Fruit fly (Drosophila melanogaster): ENCODE measurements around the gene CG32576.

Gene CG32576

dm6 chrX:16325472-16325871 lies 37.1 kb upstream of the CG32576 start, which contains the start of gene CalpC (continued):
- no peak for TF ChIP-seq repo (GFP tag; optimal IDR thresholded peaks at IDR 0.05)
- TF ChIP-seq Oaz (GFP tag; IDR thresholded peaks at IDR 0.05): no peak
- no peak for TF ChIP-seq pros (GFP tag; optimal IDR thresholded peaks at IDR 0.05)
- TF ChIP-seq nerfin-1 (tag; optimal IDR thresholded peaks at IDR 0.05): no peak
- peak; percentile 17; the same call in 1 of the 2 replicates for TF ChIP-seq MBD-R2 (GFP tag; IDR thresholded peaks at IDR 0.05)
- no peak for TF ChIP-seq CG13894 (tag; optimal IDR thresholded peaks at IDR 0.05)
- TF ChIP-seq phol (tag; optimal IDR thresholded peaks at IDR 0.05): peak; percentile 29
- TF ChIP-seq jumu (GFP tag; optimal IDR thresholded peaks at IDR 0.05): no peak
- 0 out of 3 replicates have a peak, but pooled peaks have one; percentile 21 for TF ChIP-seq knrl (GFP tag; IDR thresholded peaks at IDR 0.05; ENCODE audit: partially characterized antibody)
- no peak for TF ChIP-seq Gug (GFP tag; IDR thresholded peaks at IDR 0.05)
- no peak for TF ChIP-seq Hand (GFP tag; optimal IDR thresholded peaks at IDR 0.05)
- TF ChIP-seq CG3065 (GFP tag; optimal IDR thresholded peaks at IDR 0.05): no peak
- TF ChIP-seq CG13624 (GFP tag; optimal IDR thresholded peaks at IDR 0.05): no peak
- TF ChIP-seq cwo (GFP tag; optimal IDR thresholded peaks at IDR 0.05): no peak
- no peak for TF ChIP-seq sob (GFP tag; IDR thresholded peaks at IDR 0.05)
- peak; percentile 17 for TF ChIP-seq Sry-δ (GFP tag; optimal IDR thresholded peaks at IDR 0.05)
- TF ChIP-seq ERR (GFP tag; optimal IDR thresholded peaks at IDR 0.05): no peak
- no peak for TF ChIP-seq CG4730 (GFP tag; IDR thresholded peaks at IDR 0.05)
- TF ChIP-seq hb (GFP tag; IDR thresholded peaks at IDR 0.05; ENCODE audit: partially characterized antibody): no peak
- TF ChIP-seq CG2129 (GFP tag; IDR thresholded peaks at IDR 0.05; ENCODE audit: partially characterized antibody): no peak
- TF ChIP-seq ac (GFP tag; optimal IDR thresholded peaks at IDR 0.05): no peak
- TF ChIP-seq row (GFP tag; IDR thresholded peaks at IDR 0.05): no peak
- TF ChIP-seq wor (GFP tag; IDR thresholded peaks at IDR 0.05): no peak
- TF ChIP-seq CG2202 (tag; optimal IDR thresholded peaks at IDR 0.05): no peak
- no peak for TF ChIP-seq Trl (optimal IDR thresholded peaks at IDR 0.05)
- no peak for TF ChIP-seq Trl (GFP tag; optimal IDR thresholded peaks at IDR 0.05)
- TF ChIP-seq CG30020 (tag; optimal IDR thresholded peaks at IDR 0.05): peak; percentile 9
- TF ChIP-seq CHES-1-like (GFP tag; optimal IDR thresholded peaks at IDR 0.05): no peak
- TF ChIP-seq CG30403 (GFP tag; optimal IDR thresholded peaks at IDR 0.05): no peak
- no peak for TF ChIP-seq sug (tag; optimal IDR thresholded peaks at IDR 0.05)
- no peak for TF ChIP-seq CG8359 (GFP tag; optimal IDR thresholded peaks at IDR 0.05; ENCODE audit: borderline replicate concordance)
- TF ChIP-seq Sox102F (GFP tag; optimal IDR thresholded peaks at IDR 0.05): no peak
- TF ChIP-seq Bteb2 (GFP tag; optimal IDR thresholded peaks at IDR 0.05): no peak
- TF ChIP-seq CG8944 (GFP tag; optimal IDR thresholded peaks at IDR 0.05): no peak
- no peak for TF ChIP-seq CG2889 (GFP tag; IDR thresholded peaks at IDR 0.05)
- TF ChIP-seq Bdp1 (GFP tag; optimal IDR thresholded peaks at IDR 0.05): no peak
- TF ChIP-seq CG6813 (GFP tag; optimal IDR thresholded peaks at IDR 0.05): no peak
- TF ChIP-seq slou (GFP tag; optimal IDR thresholded peaks at IDR 0.05): no peak
- TF ChIP-seq CG7271 (tag; optimal IDR thresholded peaks at IDR 0.05): no peak
- no peak for TF ChIP-seq CG6854 (GFP tag; optimal IDR thresholded peaks at IDR 0.05)
- no peak for TF ChIP-seq Oli (tag; optimal IDR thresholded peaks at IDR 0.05)
- no peak for TF ChIP-seq Eip74EF (GFP tag; optimal IDR thresholded peaks at IDR 0.05)
- peak; percentile 43; the same call in 1 of the 2 replicates for TF ChIP-seq sna (GFP tag; IDR thresholded peaks at IDR 0.05; ENCODE audit: partially characterized antibody)
- TF ChIP-seq CG13123 (GFP tag; optimal IDR thresholded peaks at IDR 0.05): no peak
- no peak for TF ChIP-seq Camta (GFP tag; optimal IDR thresholded peaks at IDR 0.05)
- TF ChIP-seq kah (GFP tag; optimal IDR thresholded peaks at IDR 0.05): no peak
- peak; percentile 15 for TF ChIP-seq stwl (tag; optimal IDR thresholded peaks at IDR 0.05)
- no peak for TF ChIP-seq bigmax (GFP tag; optimal IDR thresholded peaks at IDR 0.05)
- peak; percentile 33 for TF ChIP-seq MESR4 (GFP tag; optimal IDR thresholded peaks at IDR 0.05)
- TF ChIP-seq CG13424 (tag; optimal IDR thresholded peaks at IDR 0.05): no peak
- TF ChIP-seq h (optimal IDR thresholded peaks at IDR 0.05): no peak
- TF ChIP-seq Nf-YC (tag; optimal IDR thresholded peaks at IDR 0.05): no peak
